Fruit fly (Drosophila melanogaster) whole organism, embryonic: Measurements from ENCODE around the gene CG6839.

Source experiments
- Atf-2 ChIP-seq: fragments of 200-800 bp; sonication (Bioruptor generic); optimal IDR thresholded peaks from 2 replicates; lab custom pipeline; 2016; ENCODE audit warnings: missing biosample characterization, missing genetic modification characterization
- B-H2 ChIP-seq: fragments of 200-800 bp; sonication (Bioruptor generic); optimal IDR thresholded peaks from 2 replicates; lab custom pipeline; 2018; ENCODE audit warnings: missing biosample characterization, mild to moderate bottlenecking, missing genetic modification characterization
- CG12391 ChIP-seq: fragments of 200-800 bp; sonication (Bioruptor generic); optimal IDR thresholded peaks from 3 replicates; lab custom pipeline; 2018; ENCODE audit warnings: missing biosample characterization, mild to moderate bottlenecking, missing genetic modification characterization, moderate library complexity
- CG13287 ChIP-seq: fragments of 200-800 bp; sonication (Bioruptor generic); IDR thresholded peaks from 2 replicates; pipeline ENCODE4 v1.3.6; 2022; ENCODE audit warnings: missing biosample characterization, missing genetic modification characterization; ENCODE audit not compliant: partially characterized antibody
- CG14667 ChIP-seq: fragments of 200-800 bp; sonication (Bioruptor generic); IDR thresholded peaks from 2 replicates; pipeline ENCODE4 v1.3.6; 2022; ENCODE audit warnings: missing biosample characterization, missing genetic modification characterization
- CG14965 ChIP-seq: fragments of 200-800 bp; sonication (Bioruptor generic); optimal IDR thresholded peaks from 2 replicates; lab custom pipeline; 2016; ENCODE audit warnings: missing biosample characterization, missing genetic modification characterization, borderline replicate concordance
- CG1603 ChIP-seq: fragments of 200-800 bp; sonication (Bioruptor generic); optimal IDR thresholded peaks from 2 replicates; lab custom pipeline; 2019; ENCODE audit warnings: missing biosample characterization, mild to moderate bottlenecking, missing genetic modification characterization, moderate library complexity
- CG17385 ChIP-seq: fragments of 200-800 bp; sonication (Bioruptor generic); optimal IDR thresholded peaks from 3 replicates; lab custom pipeline; 2018; ENCODE audit warnings: missing biosample characterization, mild to moderate bottlenecking, missing genetic modification characterization
- CG17568 ChIP-seq: fragments of 200-800 bp; sonication (Bioruptor generic); optimal IDR thresholded peaks from 2 replicates; lab custom pipeline; 2018; ENCODE audit warnings: missing biosample characterization, mild to moderate bottlenecking, missing genetic modification characterization, moderate library complexity
- CG18011 ChIP-seq: fragments of 200-800 bp; sonication (Bioruptor generic); optimal IDR thresholded peaks from 2 replicates; lab custom pipeline; 2017; ENCODE audit warnings: missing biosample characterization, missing genetic modification characterization, mild to moderate bottlenecking, moderate library complexity, missing genotype
- CG1832 ChIP-seq: fragments of 200-800 bp; sonication (Bioruptor generic); optimal IDR thresholded peaks from 2 replicates; lab custom pipeline; 2017; ENCODE audit warnings: missing biosample characterization, mild to moderate bottlenecking, missing genetic modification characterization, inconsistent platforms
- CG3407 ChIP-seq: fragments of 200-800 bp; sonication (Bioruptor generic); optimal IDR thresholded peaks from 2 replicates; lab custom pipeline; 2018; ENCODE audit warnings: missing biosample characterization, mild to moderate bottlenecking, missing genetic modification characterization
- CG7357 ChIP-seq: fragments of 200-800 bp; sonication (Bioruptor generic); IDR thresholded peaks from 3 replicates; pipeline ENCODE4 v1.3.6; 2022; ENCODE audit warnings: missing biosample characterization, missing genetic modification characterization
- CG7745 ChIP-seq: fragments of 200-800 bp; sonication (Bioruptor generic); optimal IDR thresholded peaks from 2 replicates; lab custom pipeline; 2018; ENCODE audit warnings: missing biosample characterization, mild to moderate bottlenecking, missing genetic modification characterization, moderate library complexity
- CG7786 ChIP-seq: fragments of 200-800 bp; sonication (Bioruptor generic); optimal IDR thresholded peaks from 2 replicates; lab custom pipeline; 2016; ENCODE audit warnings: missing biosample characterization, missing genetic modification characterization
- CG8290 ChIP-seq, 3 experiments: fragments of 200-800 bp; sonication (Bioruptor generic); optimal IDR thresholded peaks; 2 replicates each; lab custom pipeline; 2016 to 2019; ENCODE audit warnings: missing biosample characterization in 3 of 3, missing genetic modification characterization in 3 of 3, mild to moderate bottlenecking in 2 of 3, moderate library complexity in 1 of 3
- CG9437 ChIP-seq: fragments of 200-800 bp; sonication (Bioruptor generic); optimal IDR thresholded peaks from 2 replicates; lab custom pipeline; 2018; ENCODE audit warnings: missing biosample characterization, mild to moderate bottlenecking, missing genetic modification characterization
- D ChIP-seq, 2 experiments: fragments of 200-800 bp in 1 of 2; fragments of >200 bp in 1 of 2; sonication (Bioruptor generic) in 1 of 2; optimal IDR thresholded peaks; 2 replicates in 1 of 2; 3 replicates in 1 of 2; lab custom pipeline; 2017; ENCODE audit warnings: mild to moderate bottlenecking in 1 of 2, missing biosample characterization in 1 of 2, missing genetic modification characterization in 1 of 2, missing genetic modification reagents in 1 of 2
- Dbx ChIP-seq: fragments of 200-800 bp; sonication (Bioruptor generic); IDR thresholded peaks from 3 replicates; pipeline ENCODE4 v1.3.6; 2022; ENCODE audit warnings: missing biosample characterization, missing genetic modification characterization
- Dek ChIP-seq: fragments of 200-800 bp; sonication (Bioruptor generic); optimal IDR thresholded peaks from 3 replicates; lab custom pipeline; 2019; ENCODE audit warnings: missing biosample characterization, mild to moderate bottlenecking, missing genetic modification characterization, moderate library complexity
- Dll ChIP-seq: fragments of 200-800 bp; sonication (Bioruptor generic); IDR thresholded peaks from 4 replicates; pipeline ENCODE4 v1.3.6; 2022; ENCODE audit warnings: missing biosample characterization, missing genetic modification characterization; ENCODE audit not compliant: partially characterized antibody
- E2f1 ChIP-seq: fragments of 200-800 bp; sonication (Bioruptor generic); IDR thresholded peaks from 2 replicates; pipeline ENCODE4 v1.3.6; 2022; ENCODE audit warnings: missing biosample characterization, missing genetic modification characterization
- Eip74EF ChIP-seq, 2 experiments: fragments of 200-800 bp in 1 of 2; fragments of >200 bp in 1 of 2; sonication (Bioruptor generic) in 1 of 2; optimal IDR thresholded peaks; 2 replicates each; lab custom pipeline; 2017 to 2019; ENCODE audit warnings: missing biosample characterization in 2 of 2, missing genetic modification characterization in 2 of 2, mild to moderate bottlenecking in 1 of 2, moderate library complexity in 1 of 2
- GATAe ChIP-seq: fragments of 200-800 bp; sonication (Bioruptor generic); conservative IDR thresholded peaks from 2 replicates; pipeline ENCODE4 v1.3.6; 2022; ENCODE audit warnings: missing biosample characterization, missing genetic modification characterization
- HLHmδ ChIP-seq: fragments of 200-800 bp; sonication (Bioruptor generic); optimal IDR thresholded peaks from 2 replicates; lab custom pipeline; 2018; ENCODE audit warnings: missing biosample characterization, mild to moderate bottlenecking, missing genetic modification characterization, moderate library complexity
- Lhr ChIP-seq: fragments of 200-800 bp; sonication (Bioruptor generic); optimal IDR thresholded peaks from 3 replicates; lab custom pipeline; 2017; ENCODE audit warnings: mild to moderate bottlenecking, missing biosample characterization, missing genetic modification reagents, missing genetic modification characterization
- Mad ChIP-seq: fragments of 200-800 bp; sonication (Bioruptor generic); optimal IDR thresholded peaks from 2 replicates; lab custom pipeline; 2016; ENCODE audit warnings: missing biosample characterization, missing genetic modification characterization
- NC2α ChIP-seq: fragments of 200-800 bp; sonication (Bioruptor generic); optimal IDR thresholded peaks from 2 replicates; lab custom pipeline; 2016; ENCODE audit warnings: missing biosample characterization, missing genetic modification characterization
- Nf-YC ChIP-seq: fragments of 200-800 bp; optimal IDR thresholded peaks from 3 replicates; lab custom pipeline; 2019; ENCODE audit warnings: missing biosample characterization, mild to moderate bottlenecking, missing genetic modification characterization, moderate library complexity
- Side ChIP-seq: fragments of 200-800 bp; sonication (Bioruptor generic); optimal IDR thresholded peaks from 2 replicates; lab custom pipeline; 2016; ENCODE audit warnings: missing biosample characterization, missing genetic modification characterization
- amos ChIP-seq: fragments of 200-800 bp; sonication (Bioruptor generic); IDR thresholded peaks from 2 replicates; pipeline ENCODE4 v1.3.6; 2022; ENCODE audit warnings: missing biosample characterization, missing genetic modification characterization; ENCODE audit not compliant: partially characterized antibody
- cas ChIP-seq: fragments of 200-800 bp; sonication (Bioruptor generic); IDR thresholded peaks from 2 replicates; pipeline ENCODE4 v1.3.6; 2022; ENCODE audit warnings: missing biosample characterization, missing genetic modification characterization
- disco-r ChIP-seq: fragments of 200-800 bp; sonication (Bioruptor generic); optimal IDR thresholded peaks from 2 replicates; lab custom pipeline; 2016; ENCODE audit warnings: missing biosample characterization, missing genetic modification characterization
- dmrt11E ChIP-seq: fragments of 200-800 bp; sonication (Bioruptor generic); optimal IDR thresholded peaks from 3 replicates; lab custom pipeline; 2018; ENCODE audit warnings: missing biosample characterization, mild to moderate bottlenecking, missing genetic modification characterization, moderate library complexity
- fd102C ChIP-seq: fragments of 200-800 bp; sonication (Bioruptor generic); optimal IDR thresholded peaks from 2 replicates; lab custom pipeline; 2018; ENCODE audit warnings: missing biosample characterization, mild to moderate bottlenecking, missing genetic modification characterization, moderate library complexity
- fru ChIP-seq: fragments of >200 bp; optimal IDR thresholded peaks from 2 replicates; lab custom pipeline; 2017
- hbn ChIP-seq: fragments of 200-800 bp; sonication (Bioruptor generic); IDR thresholded peaks from 2 replicates; pipeline ENCODE4 v1.3.6; 2022; ENCODE audit warnings: missing biosample characterization, missing genetic modification characterization; ENCODE audit not compliant: partially characterized antibody
- her ChIP-seq: fragments of 200-800 bp; sonication (Bioruptor generic); optimal IDR thresholded peaks from 2 replicates; lab custom pipeline; 2016; ENCODE audit warnings: missing biosample characterization, missing genetic modification characterization
- lbe ChIP-seq: fragments of 200-800 bp; sonication (Bioruptor generic); optimal IDR thresholded peaks from 2 replicates; lab custom pipeline; 2016; ENCODE audit warnings: missing biosample characterization, mild to moderate bottlenecking, missing genetic modification characterization
- lilli ChIP-seq: fragments of 200-800 bp; sonication (Bioruptor generic); optimal IDR thresholded peaks from 3 replicates; lab custom pipeline; 2016; ENCODE audit warnings: missing biosample characterization, missing genetic modification characterization
- pho ChIP-seq: fragments of 200-800 bp; sonication (Bioruptor generic); optimal IDR thresholded peaks from 2 replicates; lab custom pipeline; 2016; ENCODE audit warnings: missing biosample characterization, missing genetic modification characterization
- rib ChIP-seq: fragments of 200-800 bp; sonication (Bioruptor generic); IDR thresholded peaks from 2 replicates; pipeline ENCODE4 v1.3.6; 2022; ENCODE audit warnings: missing biosample characterization, missing genetic modification characterization
- shn ChIP-seq: fragments of 200-800 bp; sonication (Bioruptor generic); optimal IDR thresholded peaks from 3 replicates; lab custom pipeline; 2016; ENCODE audit warnings: missing biosample characterization, missing genetic modification characterization
- sima ChIP-seq: fragments of 200-800 bp; sonication (Bioruptor generic); optimal IDR thresholded peaks from 2 replicates; lab custom pipeline; 2016; ENCODE audit warnings: missing biosample characterization, missing genetic modification characterization
- sna ChIP-seq: fragments of 200-800 bp; sonication (Bioruptor generic); IDR thresholded peaks from 2 replicates; pipeline ENCODE4 v1.3.6; 2022; ENCODE audit warnings: missing biosample characterization, missing genetic modification characterization; ENCODE audit not compliant: partially characterized antibody
- sob ChIP-seq: fragments of 200-800 bp; sonication (Bioruptor generic); IDR thresholded peaks from 2 replicates; pipeline ENCODE4 v1.3.6; 2022; ENCODE audit warnings: missing biosample characterization, missing genetic modification characterization
- tna ChIP-seq: fragments of 200-800 bp; sonication (Bioruptor generic); IDR thresholded peaks from 2 replicates; pipeline ENCODE4 v1.3.6; 2022; ENCODE audit warnings: missing biosample characterization, missing genetic modification characterization; ENCODE audit not compliant: partially characterized antibody
- tup ChIP-seq: fragments of 200-800 bp; sonication (Bioruptor generic); optimal IDR thresholded peaks from 2 replicates; lab custom pipeline; 2016; ENCODE audit warnings: missing biosample characterization, mild to moderate bottlenecking, missing genetic modification characterization, moderate library complexity
- yki ChIP-seq: fragments of >200 bp; optimal IDR thresholded peaks from 3 replicates; lab custom pipeline; 2018

Gene CG6839

dm6 chr3L:18898770-18899278 lies 18.6 kb upstream of the CG6839 start, which contains the start of gene RpL26 (continued):
- TF ChIP-seq Lhr (GFP tag; lab: Kevin White, UChicago) (peak; percentile 92), CG3407 (GFP tag; lab: Kevin White, UChicago) (peak; percentile 61), CG17385 (peak; percentile 74), CG7357 (GFP tag; lab: Robert Waterston, UW) (peak; percentile 76), E2f1 (GFP tag; lab: Robert Waterston, UW) (peak; percentile 62), dmrt11E (tag; lab: Kevin White, UChicago) (peak; percentile 73), Eip74EF (GFP tag; optimal IDR thresholded peaks at IDR 0.05; lab: Kevin White, UChicago) (peak in 1 of 2 experiments; percentile 35), Atf-2 (GFP tag; lab: Kevin White, UChicago) (peak; percentile 73), CG8290 (GFP tag; optimal IDR thresholded peaks at IDR 0.05; lab: Kevin White, UChicago) (peak; percentile 71), CG8290 (tag; optimal IDR thresholded peaks at IDR 0.05; lab: Kevin White, UChicago) (no peak), CG13287 (GFP tag; lab: Robert Waterston, UW) (peak; percentile 93), CG7745 (no peak), disco-r (GFP tag; lab: Kevin White, UChicago) (peak; percentile 83), B-H2 (GFP tag; lab: Kevin White, UChicago) (peak; percentile 83), CG18011 (GFP tag; lab: Kevin White, UChicago) (peak; percentile 48), pho (peak; percentile 90), her (GFP tag; lab: Kevin White, UChicago) (peak; percentile 41), D (optimal IDR thresholded peaks at IDR 0.05; lab: Kevin White, UChicago) (peak; percentile 52), D (GFP tag; optimal IDR thresholded peaks at IDR 0.05; lab: Kevin White, UChicago) (peak; percentile 17), Mad (GFP tag; lab: Kevin White, UChicago) (peak; percentile 62), Dbx (GFP tag; lab: Robert Waterston, UW) (peak; percentile 88), rib (GFP tag; lab: Robert Waterston, UW) (no peak), cas (no peak), Side (peak; percentile 71), Dll (GFP tag; lab: Robert Waterston, UW) (peak; percentile 98), Nf-YC (tag; lab: Kevin White, UChicago) (peak; percentile 73), GATAe (peak; percentile 67), CG14965 (GFP tag; lab: Kevin White, UChicago) (no peak), CG1603 (tag; lab: Kevin White, UChicago) (peak; percentile 28), lbe (no peak), CG14667 (no peak; the same call in 1 of the 2 replicates), fru (lab: Kevin White, UChicago) (no peak), CG1832 (GFP tag; lab: Kevin White, UChicago) (no peak), tup (GFP tag; lab: Kevin White, UChicago) (peak; percentile 17), CG7786 (GFP tag; lab: Kevin White, UChicago) (peak; percentile 83), sob (GFP tag; lab: Robert Waterston, UW) (peak; percentile 81), sima (GFP tag; lab: Kevin White, UChicago) (peak; percentile 47), hbn (GFP tag; lab: Robert Waterston, UW) (peak; percentile 95), NC2α (GFP tag; lab: Kevin White, UChicago) (peak; percentile 57), fd102C (GFP tag; lab: Kevin White, UChicago) (no peak), yki (no peak), CG12391 (tag; lab: Kevin White, UChicago) (peak; percentile 83), CG17568 (no peak), Dek (tag; lab: Kevin White, UChicago) (peak; percentile 72), sna (GFP tag; lab: Robert Waterston, UW) (peak; percentile 94), HLHmδ (GFP tag; lab: Kevin White, UChicago) (no peak), tna (GFP tag; lab: Robert Waterston, UW) (peak; percentile 85), lilli (GFP tag; lab: Kevin White, UChicago) (peak; percentile 84), amos (peak; percentile 93), shn (GFP tag; lab: Kevin White, UChicago) (peak; percentile 91), CG9437 (GFP tag; lab: Kevin White, UChicago) (peak; percentile 77)
